Fruit fly (Drosophila melanogaster): ENCODE measurements around the gene MED26.

dm6 chr4:788350-788749 is 428 bp downstream of the MED26 start:
- no peak for TF ChIP-seq CTCF (optimal IDR thresholded peaks at IDR 0.05)
- no peak for TF ChIP-seq CG8478 (optimal IDR thresholded peaks at IDR 0.05)

Data from S2 (cell line).